Worm (Caenorhabditis elegans): Measurements from ENCODE around the gene srd-31.

srd-31 gene

ce11 chrV:7643416-7643815 is 8.9 kb upstream of the srd-31 start, which contains the start of gene F07C4.11:
F07C4.11 (minus strand) TSS chrV:7643516.
- TF ChIP-seq elt-1 (tag; optimal IDR thresholded peaks at IDR 0.05; ENCODE audit: borderline replicate concordance, insufficient read depth) (no peak), nhr-12 (tag; optimal IDR thresholded peaks at IDR 0.05) (no peak), unc-39 (tag; optimal IDR thresholded peaks at IDR 0.05) (no peak), nhr-2 (tag; optimal IDR thresholded peaks at IDR 0.05) (no peak), hlh-1 (tag; optimal IDR thresholded peaks at IDR 0.05) (no peak), ceh-43 (GFP tag; optimal IDR thresholded peaks at IDR 0.05) (no peak)

ce11 chrV:7641718-7642117 is 7.2 kb upstream of the srd-31 start:
- TF ChIP-seq snpc-4 (tag; optimal IDR thresholded peaks at IDR 0.05) = no peak
- TF ChIP-seq blmp-1 (tag; optimal IDR thresholded peaks at IDR 0.05) = no peak
- TF ChIP-seq lin-13 (tag; optimal IDR thresholded peaks at IDR 0.05) = no peak
- TF ChIP-seq nhr-12 (tag; optimal IDR thresholded peaks at IDR 0.05) = no peak
- TF ChIP-seq lsy-2 (tag; optimal IDR thresholded peaks at IDR 0.05) = no peak
- TF ChIP-seq elt-1 (tag; optimal IDR thresholded peaks at IDR 0.05; ENCODE audit: borderline replicate concordance, insufficient read depth) = no peak
- TF ChIP-seq ztf-11 (tag; optimal IDR thresholded peaks at IDR 0.05) = no peak
- no peak for TF ChIP-seq flh-1 (GFP tag; optimal IDR thresholded peaks at IDR 0.05)
- no peak for TF ChIP-seq ham-2 (GFP tag; optimal IDR thresholded peaks at IDR 0.05)
- TF ChIP-seq nhr-237 (tag; optimal IDR thresholded peaks at IDR 0.05) = no peak
- TF ChIP-seq sptf-1 (tag; optimal IDR thresholded peaks at IDR 0.05) = no peak
- no peak for TF ChIP-seq tbx-8 (GFP tag; optimal IDR thresholded peaks at IDR 0.05)
- no peak for TF ChIP-seq lin-32 (GFP tag; optimal IDR thresholded peaks at IDR 0.05)
- no peak for TF ChIP-seq ces-1 (GFP tag; optimal IDR thresholded peaks at IDR 0.05)

ce11 chrV:7639787-7640186 is 5.2 kb upstream of the srd-31 start, which contains the start of gene F07C4.10:
F07C4.10 (minus strand) TSS chrV:7639887.
- TF ChIP-seq elt-3 (tag; optimal IDR thresholded peaks at IDR 0.05) (no peak), pha-4 (tag; optimal IDR thresholded peaks at IDR 0.05) (no peak), M03D4.4 (tag; optimal IDR thresholded peaks at IDR 0.05) (no peak), nhr-237 (tag; optimal IDR thresholded peaks at IDR 0.05) (no peak), mab-5 (tag; optimal IDR thresholded peaks at IDR 0.05) (no peak), blmp-1 (tag; optimal IDR thresholded peaks at IDR 0.05) (no peak), ceh-43 (GFP tag; optimal IDR thresholded peaks at IDR 0.05) (no peak), nhr-28 (tag; optimal IDR thresholded peaks at IDR 0.05) (no peak), flh-1 (GFP tag; optimal IDR thresholded peaks at IDR 0.05) (no peak), unc-39 (tag; optimal IDR thresholded peaks at IDR 0.05) (no peak), unc-120 (tag; optimal IDR thresholded peaks at IDR 0.05; ENCODE audit: poor library complexity, severe bottlenecking) (no peak), lin-13 (tag; optimal IDR thresholded peaks at IDR 0.05) (no peak), ztf-11 (tag; optimal IDR thresholded peaks at IDR 0.05) (no peak)

ce11 chrV:7639356-7639755 is 4.8 kb upstream of the srd-31 start:
- TF ChIP-seq nhr-12 (tag; optimal IDR thresholded peaks at IDR 0.05) = no peak
- TF ChIP-seq zip-8 (tag; optimal IDR thresholded peaks at IDR 0.05) = no peak
- no peak for TF ChIP-seq bed-3 (GFP tag; optimal IDR thresholded peaks at IDR 0.05)
- no peak for TF ChIP-seq elt-1 (tag; optimal IDR thresholded peaks at IDR 0.05; ENCODE audit: borderline replicate concordance, insufficient read depth)
- no peak for TF ChIP-seq pha-4 (tag; optimal IDR thresholded peaks at IDR 0.05)
- TF ChIP-seq ces-1 (GFP tag; optimal IDR thresholded peaks at IDR 0.05) = no peak
- TF ChIP-seq unc-120 (tag; optimal IDR thresholded peaks at IDR 0.05; ENCODE audit: poor library complexity, severe bottlenecking) = no peak

- TF ChIP-seq M03D4.4 (tag; optimal IDR thresholded peaks at IDR 0.05) (no peak), elt-3 (tag; optimal IDR thresholded peaks at IDR 0.05) (no peak), unc-39 (tag; optimal IDR thresholded peaks at IDR 0.05) (no peak), sem-2 (GFP tag; optimal IDR thresholded peaks at IDR 0.05) (no peak), unc-62 (GFP tag; optimal IDR thresholded peaks at IDR 0.05) (no peak), drap-1 (GFP tag; optimal IDR thresholded peaks at IDR 0.05) (no peak), unc-120 (tag; optimal IDR thresholded peaks at IDR 0.05; ENCODE audit: poor library complexity, severe bottlenecking) (no peak), blmp-1 (tag; optimal IDR thresholded peaks at IDR 0.05) (no peak), mep-1 (tag; optimal IDR thresholded peaks at IDR 0.05) (no peak), elt-1 (tag; optimal IDR thresholded peaks at IDR 0.05; ENCODE audit: borderline replicate concordance, insufficient read depth) (no peak), ceh-83 (GFP tag; optimal IDR thresholded peaks at IDR 0.05) (no peak), pha-4 (tag; optimal IDR thresholded peaks at IDR 0.05) (no peak), nhr-2 (tag; optimal IDR thresholded peaks at IDR 0.05) (no peak), ces-1 (GFP tag; optimal IDR thresholded peaks at IDR 0.05) (no peak), ham-2 (GFP tag; optimal IDR thresholded peaks at IDR 0.05) (no peak)
These were observed 3.2 kb upstream of the srd-31 start, which contains the start of gene clec-45 for ce11 chrV:7637801-7638200. clec-45 (plus strand) TSS chrV:7638101.

Measured in whole organism, mixed stage, embryonic.